Worm (Caenorhabditis elegans) whole organism, young adult: ENCODE data around the gene H12I13.6.
A peak's percentile ranks its signal among the peaks of the same experiment; 100 is the strongest.
"Not testable (repeated sequence)": the region's sequence is repeated elsewhere in the genome, so short reads cannot be mapped to it uniquely, and the experiment has no call there.

Experiments
- D2030.7 ChIP-seq: fragments of 200-800 bp; sonication (Bioruptor generic); IDR thresholded peaks from 2 replicates; pipeline ENCODE4 v1.3.6; 2022; ENCODE audit warnings: missing genetic modification reagents, missing genetic modification characterization, missing compliant biosample characterization
- F37B4.10 ChIP-seq: fragments of 200-800 bp; sonication (Bioruptor generic); IDR thresholded peaks from 2 replicates; pipeline ENCODE4 v1.3.6; 2022; ENCODE audit warnings: missing genetic modification characterization, missing compliant biosample characterization
- F49E8.2 ChIP-seq: sonication (generic microtip); optimal IDR thresholded peaks from 3 replicates; lab custom pipeline; 2017; ENCODE audit warnings: missing genetic modification characterization, mild to moderate bottlenecking, missing compliant biosample characterization, antibody characterized with exemption, moderate library complexity; ENCODE audit not compliant: insufficient read depth
- K12H6.12 ChIP-seq: fragments of 200-800 bp; sonication (Bioruptor generic); optimal IDR thresholded peaks from 2 replicates; lab custom pipeline; 2018; ENCODE audit warnings: mild to moderate bottlenecking, missing genetic modification characterization, missing compliant biosample characterization
- T07F8.4 ChIP-seq: sonication (generic microtip); optimal IDR thresholded peaks from 2 replicates; lab custom pipeline; 2016; ENCODE audit warnings: mild to moderate bottlenecking, missing genetic modification characterization, moderate library complexity, missing compliant biosample characterization
- Y56A3A.18 ChIP-seq: fragments of 200-800 bp; sonication (Bioruptor generic); IDR thresholded peaks from 2 replicates; pipeline ENCODE4 v1.3.6; 2022; ENCODE audit warnings: missing genetic modification reagents, missing genetic modification characterization, missing compliant biosample characterization
- ZK185.1 ChIP-seq: sonication (generic microtip); optimal IDR thresholded peaks from 2 replicates; lab custom pipeline; 2016; ENCODE audit warnings: mild to moderate bottlenecking, missing genetic modification characterization, missing compliant biosample characterization; ENCODE audit not compliant: poor library complexity, severe bottlenecking
- ama-1 ChIP-seq, 3 experiments: fragments of 150-350 bp in 1 of 3; sonication (generic microtip) in 2 of 3; optimal IDR thresholded peaks; 2 replicates each; lab custom pipeline; 2014 to 2018; ENCODE audit warnings: missing biosample characterization in 2 of 3, missing genetic modification characterization in 2 of 3, missing genetic modification reagents in 2 of 3
- aptf-2 ChIP-seq: fragments of 200-800 bp; sonication (Bioruptor generic); conservative IDR thresholded peaks from 2 replicates; pipeline ENCODE4 v1.3.6; 2022; ENCODE audit warnings: missing genetic modification reagents, missing genetic modification characterization, missing compliant biosample characterization
- attf-5 ChIP-seq: fragments of 200-800 bp; sonication (Bioruptor generic); optimal IDR thresholded peaks from 2 replicates; lab custom pipeline; 2018; ENCODE audit warnings: mild to moderate bottlenecking, missing genetic modification characterization, missing compliant biosample characterization
- attf-6 ChIP-seq: fragments of 200-800 bp; sonication (Bioruptor generic); IDR thresholded peaks from 2 replicates; pipeline ENCODE4 v1.3.6; 2022; ENCODE audit warnings: missing genetic modification reagents, missing genetic modification characterization, missing compliant biosample characterization
- ccch-3 ChIP-seq: fragments of 200-800 bp; sonication (Bioruptor generic); optimal IDR thresholded peaks from 2 replicates; lab custom pipeline; 2018; ENCODE audit warnings: mild to moderate bottlenecking, missing genetic modification characterization, missing compliant biosample characterization
- cebp-1 ChIP-seq, 2 experiments: fragments of 200-800 bp in 1 of 2; sonication (Bioruptor generic) in 1 of 2; sonication (generic microtip) in 1 of 2; IDR thresholded peaks in 1 of 2; optimal IDR thresholded peaks in 1 of 2; 2 replicates each; pipeline versions ENCODE4 v1.3.6 to Lab custom; 2017 to 2022; ENCODE audit warnings: missing compliant biosample characterization in 2 of 2, missing genetic modification characterization in 2 of 2, mild to moderate bottlenecking in 1 of 2, missing genetic modification reagents in 1 of 2, moderate library complexity in 1 of 2
- ceh-58 ChIP-seq: fragments of 200-800 bp; sonication (Bioruptor generic); IDR thresholded peaks from 2 replicates; pipeline ENCODE4 v1.3.6; 2022; ENCODE audit warnings: missing genetic modification characterization, missing compliant biosample characterization
- dox-1 ChIP-seq: fragments of 200-800 bp; sonication (Bioruptor generic); IDR thresholded peaks from 2 replicates; pipeline ENCODE4 v1.3.6; 2022; ENCODE audit warnings: missing genetic modification reagents, missing genetic modification characterization, missing compliant biosample characterization
- dpff-1 ChIP-seq: sonication (generic microtip); optimal IDR thresholded peaks from 2 replicates; lab custom pipeline; 2017; ENCODE audit warnings: mild to moderate bottlenecking, missing genetic modification characterization, missing compliant biosample characterization
- dpl-1 ChIP-seq: fragments of 150-350 bp; optimal IDR thresholded peaks from 2 replicates; lab custom pipeline; 2014; ENCODE audit warnings: missing biosample characterization, missing genetic modification reagents, missing genetic modification characterization
- ekl-4 ChIP-seq: fragments of 200-800 bp; sonication (Bioruptor generic); IDR thresholded peaks from 2 replicates; pipeline ENCODE4 v1.3.6; 2022; ENCODE audit warnings: missing genetic modification reagents, missing genetic modification characterization, missing compliant biosample characterization
- gei-17 ChIP-seq: fragments of 200-800 bp; sonication (Bioruptor generic); optimal IDR thresholded peaks from 2 replicates; lab custom pipeline; 2018; ENCODE audit warnings: mild to moderate bottlenecking, missing genetic modification characterization, missing compliant biosample characterization
- him-1 ChIP-seq: sonication (generic microtip); optimal IDR thresholded peaks from 2 replicates; lab custom pipeline; 2016; ENCODE audit warnings: missing genotype, missing genetic modification reagents, missing genetic modification characterization, missing compliant biosample characterization
- hmg-1.2 ChIP-seq: fragments of 200-800 bp; sonication (Bioruptor generic); IDR thresholded peaks from 2 replicates; pipeline ENCODE4 v1.3.6; 2022; ENCODE audit warnings: missing genetic modification reagents, missing genetic modification characterization, missing compliant biosample characterization
- hmg-20 ChIP-seq: fragments of 200-800 bp; sonication (Bioruptor generic); IDR thresholded peaks from 2 replicates; pipeline ENCODE4 v1.3.6; 2022; ENCODE audit warnings: missing genetic modification reagents, missing genetic modification characterization, missing compliant biosample characterization
- hsf-1 ChIP-seq: fragments of 200-800 bp; sonication (Bioruptor generic); IDR thresholded peaks from 2 replicates; pipeline ENCODE4 v1.3.6; 2022; ENCODE audit warnings: missing genetic modification reagents, missing genetic modification characterization, missing compliant biosample characterization
- lag-1 ChIP-seq: fragments of 200-800 bp; sonication (Bioruptor generic); IDR thresholded peaks from 2 replicates; pipeline ENCODE4 v1.3.6; 2022; ENCODE audit warnings: missing genetic modification reagents, missing genetic modification characterization, missing compliant biosample characterization
- lin-26 ChIP-seq: fragments of 200-800 bp; sonication (Bioruptor generic); IDR thresholded peaks from 2 replicates; pipeline ENCODE4 v1.3.6; 2022; ENCODE audit warnings: missing genetic modification reagents, missing genetic modification characterization, missing compliant biosample characterization
- lin-54 ChIP-seq: fragments of 200-800 bp; sonication (Bioruptor generic); optimal IDR thresholded peaks from 2 replicates; lab custom pipeline; 2018; ENCODE audit warnings: mild to moderate bottlenecking, missing genetic modification characterization, missing compliant biosample characterization
- lsl-1 ChIP-seq: fragments of 200-800 bp; sonication (Bioruptor generic); optimal IDR thresholded peaks from 2 replicates; lab custom pipeline; 2018; ENCODE audit warnings: mild to moderate bottlenecking, missing genetic modification characterization, moderate library complexity, missing compliant biosample characterization
- madf-3 ChIP-seq: fragments of 200-800 bp; sonication (Bioruptor generic); IDR thresholded peaks from 2 replicates; pipeline ENCODE4 v1.3.6; 2022; ENCODE audit warnings: missing genetic modification reagents, missing genetic modification characterization, missing compliant biosample characterization
- madf-6 ChIP-seq: fragments of 200-800 bp; sonication (Bioruptor generic); IDR thresholded peaks from 2 replicates; pipeline ENCODE4 v1.3.6; 2022; ENCODE audit warnings: missing genetic modification reagents, missing genetic modification characterization, missing compliant biosample characterization
- nhr-179 ChIP-seq: sonication (generic microtip); optimal IDR thresholded peaks from 2 replicates; lab custom pipeline; 2016; ENCODE audit warnings: mild to moderate bottlenecking, missing genetic modification characterization, missing compliant biosample characterization
- nhr-80 ChIP-seq: sonication (generic microtip); optimal IDR thresholded peaks from 2 replicates; lab custom pipeline; 2016; ENCODE audit warnings: missing genetic modification characterization, missing compliant biosample characterization
- rcor-1 ChIP-seq: fragments of 200-800 bp; sonication (Bioruptor generic); IDR thresholded peaks from 2 replicates; pipeline ENCODE4 v1.3.6; 2022; ENCODE audit warnings: missing genetic modification reagents, missing genetic modification characterization, missing compliant biosample characterization
- rpc-1 ChIP-seq, 2 experiments: fragments of 150-350 bp in 1 of 2; sonication (generic microtip) in 1 of 2; optimal IDR thresholded peaks; 2 replicates each; lab custom pipeline; 2014 to 2018; ENCODE audit warnings: missing biosample characterization in 1 of 2, missing genetic modification characterization in 1 of 2, missing genetic modification reagents in 1 of 2, missing genotype in 1 of 2
- sea-2 ChIP-seq: fragments of 200-800 bp; sonication (Bioruptor generic); IDR thresholded peaks from 2 replicates; pipeline ENCODE4 v1.3.6; 2022; ENCODE audit warnings: missing genetic modification characterization, missing compliant biosample characterization
- snpc-1.3 ChIP-seq: sonication (generic microtip); optimal IDR thresholded peaks from 2 replicates; lab custom pipeline; 2017; ENCODE audit warnings: missing genetic modification characterization, mild to moderate bottlenecking, missing compliant biosample characterization, antibody characterized with exemption, moderate library complexity, missing genotype, missing genetic modification reagents; ENCODE audit not compliant: insufficient read depth
- sptf-2 ChIP-seq: fragments of 200-800 bp; sonication (Bioruptor generic); optimal IDR thresholded peaks from 2 replicates; lab custom pipeline; 2018; ENCODE audit warnings: mild to moderate bottlenecking, missing genetic modification characterization, missing compliant biosample characterization
- tbp1 ChIP-seq: fragments of 200-800 bp; sonication (Bioruptor generic); optimal IDR thresholded peaks from 2 replicates; lab custom pipeline; 2018; ENCODE audit warnings: mild to moderate bottlenecking, missing genetic modification characterization, missing compliant biosample characterization
- zfh-2 ChIP-seq: fragments of 200-800 bp; sonication (Bioruptor generic); conservative IDR thresholded peaks from 2 replicates; pipeline ENCODE4 v1.3.6; 2022; ENCODE audit warnings: missing genetic modification reagents, missing genetic modification characterization, missing compliant biosample characterization
- ztf-18 ChIP-seq: sonication (generic microtip); optimal IDR thresholded peaks from 2 replicates; lab custom pipeline; 2016; ENCODE audit warnings: missing genotype, mild to moderate bottlenecking, missing genetic modification characterization, missing compliant biosample characterization
- ztf-25 ChIP-seq: fragments of 200-800 bp; sonication (Bioruptor generic); IDR thresholded peaks from 2 replicates; pipeline ENCODE4 v1.3.6; 2022; ENCODE audit warnings: missing genetic modification reagents, missing genetic modification characterization, missing compliant biosample characterization

The H12I13.6 gene

DNA sequence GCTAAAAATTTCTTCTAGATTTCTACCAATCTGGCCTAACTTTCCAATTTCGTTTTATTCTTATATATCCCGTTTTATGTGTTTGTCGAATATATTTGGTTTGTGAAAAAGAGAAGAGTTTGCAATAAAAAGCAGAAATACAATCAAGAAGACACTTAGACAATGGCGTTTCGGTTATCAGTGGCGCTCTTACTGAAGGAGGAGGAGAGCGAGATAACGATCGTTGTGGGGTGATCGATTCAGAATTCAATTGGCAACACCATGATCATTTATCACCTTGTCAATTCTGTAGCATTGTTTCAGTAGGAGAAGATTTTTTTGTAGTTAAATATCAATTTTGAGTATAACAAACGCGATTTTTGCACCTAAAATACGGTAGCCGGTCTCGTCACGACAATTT is 28.2 kb upstream of the H12I13.6 start:
- no peak for TF ChIP-seq aptf-2 (GFP tag; lab: Robert Waterston, UW)
- no peak for TF ChIP-seq ceh-58
- TF ChIP-seq Y56A3A.18 (GFP tag; lab: Robert Waterston, UW), result no peak
- no peak for TF ChIP-seq sptf-2 (GFP tag; lab: Kevin White, UChicago)
- no peak for TF ChIP-seq snpc-1.3 (tag; lab: Kevin White, UChicago)
- TF ChIP-seq him-1, result no peak
- no peak for TF ChIP-seq cebp-1 (GFP tag; IDR thresholded peaks at IDR 0.05; lab: Robert Waterston, UW)
- TF ChIP-seq cebp-1 (tag; optimal IDR thresholded peaks at IDR 0.05; lab: Kevin White, UChicago), result peak; percentile 1
- peak; percentile 6 for TF ChIP-seq ZK185.1 (tag; lab: Kevin White, UChicago)
- peak; percentile 11 for TF ChIP-seq lin-54 (GFP tag; lab: Kevin White, UChicago)
- no peak for TF ChIP-seq dpl-1 (GFP tag; lab: Kevin White, UChicago)
- TF ChIP-seq dox-1, result 0 out of 2 replicates have a peak, but pooled peaks have one; percentile 25
- TF ChIP-seq ama-1 (optimal IDR thresholded peaks at IDR 0.05; lab: Kevin White, UChicago), result no peak
- TF ChIP-seq ama-1 (GFP tag; optimal IDR thresholded peaks at IDR 0.05; lab: Kevin White, UChicago), result peak in 1 of 2 experiments; percentile 7
- TF ChIP-seq F37B4.10, result no peak
- TF ChIP-seq lsl-1, result no peak
- TF ChIP-seq hmg-20, result no peak
- peak; percentile 74 for TF ChIP-seq nhr-80 (tag; lab: Kevin White, UChicago)
- TF ChIP-seq D2030.7, result no peak
- peak; percentile 75 for TF ChIP-seq ztf-18 (tag; lab: Kevin White, UChicago)
- no peak for TF ChIP-seq K12H6.12 (tag; lab: Kevin White, UChicago)
- no peak for TF ChIP-seq F49E8.2 (tag; lab: Kevin White, UChicago)
- TF ChIP-seq dpff-1 (tag; lab: Kevin White, UChicago), result no peak
- TF ChIP-seq sea-2 (GFP tag; lab: Robert Waterston, UW), result no peak
- no peak for TF ChIP-seq T07F8.4
- TF ChIP-seq ccch-3 (GFP tag; lab: Kevin White, UChicago), result no peak
- TF ChIP-seq zfh-2 (GFP tag; lab: Robert Waterston, UW), result no peak
- no peak for TF ChIP-seq attf-5
- no peak for TF ChIP-seq gei-17 (GFP tag; lab: Kevin White, UChicago)
- 0 out of 2 replicates have a peak, but pooled peaks have one; percentile 14 for TF ChIP-seq madf-6 (GFP tag; lab: Robert Waterston, UW)
- TF ChIP-seq lag-1 (GFP tag; lab: Robert Waterston, UW), result no peak

DNA sequence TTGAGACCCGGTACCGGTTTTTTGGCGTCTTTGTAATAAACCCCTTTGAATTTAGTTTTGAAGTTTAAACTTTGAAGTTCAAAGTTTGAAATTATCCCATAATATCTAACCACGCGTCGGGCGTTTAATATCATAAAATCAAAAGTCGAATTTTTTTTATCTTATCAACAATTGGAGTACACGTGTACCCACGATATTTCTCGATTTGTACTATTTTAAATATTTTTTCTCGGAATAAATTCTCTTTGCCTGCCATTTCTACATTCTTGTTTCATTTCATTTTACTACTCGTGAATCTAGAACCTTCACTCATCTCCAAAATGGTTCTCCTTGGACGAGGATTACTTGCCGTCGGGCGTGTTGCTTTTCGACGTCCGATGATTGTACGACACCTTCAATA is 27.6 kb upstream of the H12I13.6 start, which contains the start of gene gldc-1:
Gene gldc-1 (plus strand): TSS at position 301 of the 400 bp plus-strand sequence.
- TF ChIP-seq nhr-179 (tag; lab: Kevin White, UChicago), result no peak

DNA sequence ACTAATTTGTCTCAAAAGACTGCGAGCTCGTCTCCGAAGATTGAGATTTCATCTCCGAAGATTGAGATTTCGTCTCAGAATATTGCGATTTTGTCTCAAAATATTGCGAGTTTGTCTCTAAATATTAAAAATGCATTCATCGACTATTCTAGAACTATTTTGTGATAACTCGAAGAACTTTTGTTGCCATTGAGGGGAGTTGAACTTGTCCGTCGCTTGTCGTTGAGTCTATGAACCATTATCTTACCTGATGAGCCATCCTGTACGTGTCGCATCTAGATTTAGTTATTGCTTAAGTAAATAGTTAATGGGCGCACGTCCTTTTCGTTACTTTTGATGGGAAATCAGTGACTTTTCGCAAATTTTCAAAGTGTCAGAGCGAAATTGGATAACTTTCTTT is 23.1 kb upstream of the H12I13.6 start:
- 0 out of 2 replicates have a peak, but pooled peaks have one; percentile 23 for TF ChIP-seq hmg-1.2
- TF ChIP-seq lin-26 (GFP tag; lab: Robert Waterston, UW), result peak; percentile 84
- peak; percentile 44 for TF ChIP-seq tbp1 (GFP tag; lab: Kevin White, UChicago)
- not testable (repeated sequence) for TF ChIP-seq rpc-1 (optimal IDR thresholded peaks at IDR 0.05; lab: Kevin White, UChicago)
- peak; percentile 39 for TF ChIP-seq rpc-1 (tag; optimal IDR thresholded peaks at IDR 0.05; lab: Kevin White, UChicago)
- peak; percentile 54; the same call in 1 of the 2 replicates for TF ChIP-seq attf-6 (GFP tag; lab: Robert Waterston, UW)
- TF ChIP-seq hsf-1 (GFP tag; lab: Robert Waterston, UW), result peak; percentile 70; the same call in 1 of the 2 replicates
- TF ChIP-seq Y56A3A.18 (GFP tag; lab: Robert Waterston, UW), result 0 out of 2 replicates have a peak, but pooled peaks have one; percentile 60
- TF ChIP-seq ekl-4, result peak; percentile 61; the same call in 1 of the 2 replicates
- peak; percentile 55; the same call in 1 of the 2 replicates for TF ChIP-seq madf-6 (GFP tag; lab: Robert Waterston, UW)
- TF ChIP-seq rcor-1 (GFP tag; lab: Robert Waterston, UW), result 0 out of 2 replicates have a peak, but pooled peaks have one; percentile 44
- TF ChIP-seq ceh-58, result peak; percentile 47; the same call in 1 of the 2 replicates
- TF ChIP-seq ztf-25 (GFP tag; lab: Robert Waterston, UW), result 0 out of 2 replicates have a peak, but pooled peaks have one; percentile 59
- peak; percentile 64 for TF ChIP-seq D2030.7
- 0 out of 2 replicates have a peak, but pooled peaks have one; percentile 43 for TF ChIP-seq madf-3
- TF ChIP-seq, all 124 proteins: peak for 14; not testable (repeated sequence) for 110
